Fruit fly (Drosophila melanogaster): Measurements from ENCODE around the gene wge.

- no peak for TF ChIP-seq CG13204 (GFP tag; optimal IDR thresholded peaks at IDR 0.05)
- TF ChIP-seq rn (GFP tag; IDR thresholded peaks at IDR 0.05): no peak
- TF ChIP-seq CG10348 (GFP tag; IDR thresholded peaks at IDR 0.05): no peak
- TF ChIP-seq CG14655 (GFP tag; optimal IDR thresholded peaks at IDR 0.05): no peak
- TF ChIP-seq CG34367 (tag; optimal IDR thresholded peaks at IDR 0.05): no peak
- no peak for TF ChIP-seq gl (tag; optimal IDR thresholded peaks at IDR 0.05)
- TF ChIP-seq fd96Ca (GFP tag; IDR thresholded peaks at IDR 0.05): no peak
- TF ChIP-seq Ets98B (GFP tag; IDR thresholded peaks at IDR 0.05): no peak
- no peak for TF ChIP-seq D1 (tag; optimal IDR thresholded peaks at IDR 0.05)
- TF ChIP-seq Pif1A (GFP tag; optimal IDR thresholded peaks at IDR 0.05): no peak
- TF ChIP-seq CG32121 (GFP tag; IDR thresholded peaks at IDR 0.05): no peak
- TF ChIP-seq CG8301 (tag; optimal IDR thresholded peaks at IDR 0.05): no peak
These were observed 22.7 kb downstream of the wge start, which contains the start of gene Cyp6d4 for dm6 chr3R:22698208-22698607.
